Worm (Caenorhabditis elegans): ENCODE data around the gene unc-1.
A peak's percentile ranks its signal among the peaks of the same experiment; 100 is the strongest.

Gene unc-1

DNA sequence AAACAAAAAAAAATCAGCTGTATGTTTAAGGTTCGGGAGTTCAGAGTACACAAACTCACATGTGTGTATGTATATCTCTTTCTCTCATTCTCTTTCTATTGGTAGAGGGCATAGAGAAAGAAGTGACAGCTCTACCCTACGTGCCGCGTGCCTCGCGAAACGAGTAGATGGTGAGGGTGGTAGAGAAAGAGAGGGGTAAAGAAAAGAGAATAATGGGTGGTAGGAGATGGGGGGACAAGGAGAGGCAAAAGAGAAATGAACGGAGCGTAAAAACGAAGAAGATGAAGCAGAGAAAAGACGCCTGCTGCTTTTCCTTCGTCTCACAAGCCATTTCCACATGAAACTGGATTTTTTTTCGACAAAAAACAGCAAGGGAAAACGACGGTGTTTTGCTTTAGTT is 30.9 kb upstream of the unc-1 start:
- TF ChIP-seq unc-62 (GFP tag; optimal IDR thresholded peaks at IDR 0.05) (peak; percentile 99), unc-120 (tag; optimal IDR thresholded peaks at IDR 0.05; ENCODE audit: poor library complexity, severe bottlenecking) (peak; percentile 94), lin-32 (GFP tag; optimal IDR thresholded peaks at IDR 0.05) (no peak), nhr-76 (tag; optimal IDR thresholded peaks at IDR 0.05) (no peak), lin-13 (tag; optimal IDR thresholded peaks at IDR 0.05) (peak; percentile 13), ham-2 (GFP tag; optimal IDR thresholded peaks at IDR 0.05) (peak; percentile 70), lsy-2 (tag; optimal IDR thresholded peaks at IDR 0.05) (peak; percentile 30), mab-5 (tag; optimal IDR thresholded peaks at IDR 0.05) (no peak), unc-39 (tag; optimal IDR thresholded peaks at IDR 0.05) (no peak), mep-1 (tag; optimal IDR thresholded peaks at IDR 0.05) (peak; percentile 83), mls-2 (tag; optimal IDR thresholded peaks at IDR 0.05) (peak; percentile 71), hlh-1 (tag; optimal IDR thresholded peaks at IDR 0.05) (peak; percentile 90), ceh-83 (GFP tag; optimal IDR thresholded peaks at IDR 0.05) (no peak), ceh-43 (GFP tag; optimal IDR thresholded peaks at IDR 0.05) (no peak), elt-3 (tag; optimal IDR thresholded peaks at IDR 0.05) (no peak), nhr-2 (tag; optimal IDR thresholded peaks at IDR 0.05) (no peak), snpc-4 (tag; optimal IDR thresholded peaks at IDR 0.05) (no peak), ztf-11 (tag; optimal IDR thresholded peaks at IDR 0.05) (no peak), M03D4.4 (tag; optimal IDR thresholded peaks at IDR 0.05) (peak; percentile 53), ceh-39 (tag; optimal IDR thresholded peaks at IDR 0.05) (peak; percentile 26), bed-3 (GFP tag; optimal IDR thresholded peaks at IDR 0.05) (no peak), sptf-1 (tag; optimal IDR thresholded peaks at IDR 0.05) (peak; percentile 78), pha-4 (tag; optimal IDR thresholded peaks at IDR 0.05) (peak; percentile 93), elt-1 (tag; optimal IDR thresholded peaks at IDR 0.05; ENCODE audit: borderline replicate concordance, insufficient read depth) (no peak), nhr-12 (tag; optimal IDR thresholded peaks at IDR 0.05) (no peak), sem-2 (GFP tag; optimal IDR thresholded peaks at IDR 0.05) (peak; percentile 13), flh-1 (GFP tag; optimal IDR thresholded peaks at IDR 0.05) (no peak), blmp-1 (tag; optimal IDR thresholded peaks at IDR 0.05) (peak; percentile 54), zip-8 (tag; optimal IDR thresholded peaks at IDR 0.05) (no peak), ces-1 (GFP tag; optimal IDR thresholded peaks at IDR 0.05) (peak; percentile 78), nhr-28 (tag; optimal IDR thresholded peaks at IDR 0.05) (no peak), tbx-8 (GFP tag; optimal IDR thresholded peaks at IDR 0.05) (no peak), drap-1 (GFP tag; optimal IDR thresholded peaks at IDR 0.05) (peak; percentile 69), cnd-1 (tag; optimal IDR thresholded peaks at IDR 0.05) (peak; percentile 44), nhr-237 (tag; optimal IDR thresholded peaks at IDR 0.05) (peak; percentile 87)

DNA sequence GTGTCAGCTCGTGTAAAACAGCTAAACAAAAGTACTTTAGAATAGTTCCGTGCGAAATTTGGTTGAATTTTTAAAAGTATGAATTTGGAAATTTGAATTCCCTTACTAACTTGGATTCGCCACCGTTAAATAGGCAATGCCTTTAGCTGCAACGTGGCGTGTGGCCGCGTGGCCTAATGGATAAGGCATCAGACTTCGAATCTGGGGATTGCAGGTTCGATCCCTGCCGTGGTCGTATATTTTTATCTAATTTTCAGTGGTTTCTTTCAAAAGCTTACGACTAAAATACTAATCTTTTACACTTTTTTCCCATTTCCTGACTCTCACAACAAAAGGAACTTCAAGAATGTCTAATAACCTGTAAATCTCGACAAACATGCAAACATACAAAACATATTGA is 27.4 kb upstream of the unc-1 start:
- no peak for TF ChIP-seq ces-1 (GFP tag; optimal IDR thresholded peaks at IDR 0.05)
- TF ChIP-seq flh-1 (GFP tag; optimal IDR thresholded peaks at IDR 0.05) = no peak
- TF ChIP-seq ham-2 (GFP tag; optimal IDR thresholded peaks at IDR 0.05) = no peak
- no peak for TF ChIP-seq nhr-2 (tag; optimal IDR thresholded peaks at IDR 0.05)
- no peak for TF ChIP-seq ceh-83 (GFP tag; optimal IDR thresholded peaks at IDR 0.05)
- no peak for TF ChIP-seq mep-1 (tag; optimal IDR thresholded peaks at IDR 0.05)
- TF ChIP-seq zip-8 (tag; optimal IDR thresholded peaks at IDR 0.05) = no peak
- no peak for TF ChIP-seq blmp-1 (tag; optimal IDR thresholded peaks at IDR 0.05)
- TF ChIP-seq sem-2 (GFP tag; optimal IDR thresholded peaks at IDR 0.05) = no peak
- no peak for TF ChIP-seq lin-32 (GFP tag; optimal IDR thresholded peaks at IDR 0.05)
- no peak for TF ChIP-seq sptf-1 (tag; optimal IDR thresholded peaks at IDR 0.05)
- TF ChIP-seq nhr-76 (tag; optimal IDR thresholded peaks at IDR 0.05) = no peak
- TF ChIP-seq unc-120 (tag; optimal IDR thresholded peaks at IDR 0.05; ENCODE audit: poor library complexity, severe bottlenecking) = no peak
- no peak for TF ChIP-seq elt-1 (tag; optimal IDR thresholded peaks at IDR 0.05; ENCODE audit: borderline replicate concordance, insufficient read depth)
- no peak for TF ChIP-seq nhr-28 (tag; optimal IDR thresholded peaks at IDR 0.05)
- TF ChIP-seq tbx-8 (GFP tag; optimal IDR thresholded peaks at IDR 0.05) = no peak

DNA sequence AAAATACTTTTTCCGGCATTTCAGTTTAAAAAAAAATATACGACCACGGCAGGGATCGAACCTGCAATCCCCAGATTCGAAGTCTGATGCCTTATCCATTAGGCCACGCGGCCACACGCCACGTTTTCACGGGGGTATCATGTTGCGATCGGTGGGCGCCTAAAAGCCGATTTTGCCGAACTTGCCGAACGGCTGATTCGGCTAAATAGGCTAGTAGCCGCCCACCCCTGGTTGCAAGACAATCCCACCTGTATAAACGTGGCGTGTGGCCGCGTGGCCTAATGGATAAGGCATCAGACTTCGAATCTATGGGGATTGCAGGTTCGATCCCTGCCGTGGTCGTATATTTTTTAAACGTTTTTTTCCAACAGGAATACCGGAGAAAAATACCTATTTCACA is 26.9 kb upstream of the unc-1 start:
- no peak for TF ChIP-seq flh-1 (GFP tag; optimal IDR thresholded peaks at IDR 0.05)
- TF ChIP-seq unc-39 (tag; optimal IDR thresholded peaks at IDR 0.05) = no peak
- no peak for TF ChIP-seq hlh-1 (tag; optimal IDR thresholded peaks at IDR 0.05)
- TF ChIP-seq blmp-1 (tag; optimal IDR thresholded peaks at IDR 0.05) = no peak
- TF ChIP-seq nhr-76 (tag; optimal IDR thresholded peaks at IDR 0.05) = no peak
- no peak for TF ChIP-seq mls-2 (tag; optimal IDR thresholded peaks at IDR 0.05)
- TF ChIP-seq ceh-83 (GFP tag; optimal IDR thresholded peaks at IDR 0.05) = no peak
- TF ChIP-seq elt-3 (tag; optimal IDR thresholded peaks at IDR 0.05) = no peak
- TF ChIP-seq nhr-12 (tag; optimal IDR thresholded peaks at IDR 0.05) = no peak
- TF ChIP-seq nhr-28 (tag; optimal IDR thresholded peaks at IDR 0.05) = no peak
- TF ChIP-seq cnd-1 (tag; optimal IDR thresholded peaks at IDR 0.05) = no peak
